Fruit fly (Drosophila melanogaster) whole organism, embryonic: ENCODE data around the gene Trmt6.
A peak's percentile ranks its signal among the peaks of the same experiment; 100 is the strongest.

Experiments
- B-H1 ChIP-seq: fragments of 200-800 bp; sonication (Bioruptor generic); IDR thresholded peaks from 3 replicates; pipeline ENCODE4 v1.3.6; 2022; ENCODE audit warnings: missing biosample characterization, missing genetic modification characterization
- CG1024 ChIP-seq: fragments of 200-800 bp; sonication (Bioruptor generic); IDR thresholded peaks from 2 replicates; pipeline ENCODE4 v1.3.6; 2022; ENCODE audit warnings: missing biosample characterization, missing genetic modification characterization
- CG10321 ChIP-seq: fragments of 200-800 bp; sonication (Bioruptor generic); IDR thresholded peaks from 2 replicates; pipeline ENCODE4 v1.3.6; 2022; ENCODE audit warnings: missing biosample characterization, missing genetic modification characterization
- CG11504 ChIP-seq: fragments of 200-800 bp; sonication (Bioruptor generic); optimal IDR thresholded peaks from 3 replicates; lab custom pipeline; 2019; ENCODE audit warnings: missing biosample characterization, mild to moderate bottlenecking, missing genetic modification characterization, moderate library complexity
- CG12071 ChIP-seq: fragments of 200-800 bp; sonication (Bioruptor generic); optimal IDR thresholded peaks from 3 replicates; lab custom pipeline; 2018; ENCODE audit warnings: missing biosample characterization, mild to moderate bottlenecking, missing genetic modification characterization
- CG12155 ChIP-seq: fragments of 200-800 bp; sonication (Bioruptor generic); optimal IDR thresholded peaks from 3 replicates; lab custom pipeline; 2016; ENCODE audit warnings: missing biosample characterization, missing genetic modification characterization
- CG13296 ChIP-seq: fragments of 200-800 bp; sonication (Bioruptor generic); optimal IDR thresholded peaks from 3 replicates; lab custom pipeline; 2018; ENCODE audit warnings: missing biosample characterization, mild to moderate bottlenecking, missing genetic modification characterization
- CG13775 ChIP-seq: fragments of 200-800 bp; sonication (Bioruptor generic); optimal IDR thresholded peaks from 3 replicates; lab custom pipeline; 2017; ENCODE audit warnings: missing biosample characterization, mild to moderate bottlenecking, missing genetic modification characterization
- CG17186 ChIP-seq: fragments of 200-800 bp; sonication (Bioruptor generic); optimal IDR thresholded peaks from 3 replicates; lab custom pipeline; 2017; ENCODE audit warnings: missing biosample characterization, missing genetic modification reagents, missing genetic modification characterization
- CG18011 ChIP-seq: fragments of 200-800 bp; sonication (Bioruptor generic); optimal IDR thresholded peaks from 2 replicates; lab custom pipeline; 2017; ENCODE audit warnings: missing biosample characterization, missing genetic modification characterization, mild to moderate bottlenecking, moderate library complexity, missing genotype
- CG31365 ChIP-seq: fragments of 200-800 bp; sonication (Bioruptor generic); optimal IDR thresholded peaks from 2 replicates; lab custom pipeline; 2018; ENCODE audit warnings: missing biosample characterization, mild to moderate bottlenecking, missing genetic modification characterization
- CG31441 ChIP-seq: fragments of 200-800 bp; sonication (Bioruptor generic); IDR thresholded peaks from 2 replicates; pipeline ENCODE4 v1.3.6; 2022; ENCODE audit warnings: missing biosample characterization, missing genetic modification characterization
- CG32772 ChIP-seq: fragments of 200-800 bp; sonication (Bioruptor generic); IDR thresholded peaks from 2 replicates; pipeline ENCODE4 v1.3.6; 2022; ENCODE audit warnings: missing biosample characterization, missing genetic modification characterization
- CG33557 ChIP-seq: fragments of 200-800 bp; sonication (Bioruptor generic); optimal IDR thresholded peaks from 2 replicates; lab custom pipeline; 2019; ENCODE audit warnings: missing biosample characterization, mild to moderate bottlenecking, missing genetic modification characterization, moderate library complexity
- CG4854 ChIP-seq: fragments of 200-800 bp; sonication (Bioruptor generic); optimal IDR thresholded peaks from 2 replicates; lab custom pipeline; 2016; ENCODE audit warnings: missing biosample characterization, missing genetic modification characterization, inconsistent platforms
- CG8388 ChIP-seq: fragments of 200-800 bp; sonication (Bioruptor generic); optimal IDR thresholded peaks from 2 replicates; lab custom pipeline; 2019; ENCODE audit warnings: missing biosample characterization, mild to moderate bottlenecking, missing genetic modification characterization, moderate library complexity
- CG9817 ChIP-seq: fragments of 200-800 bp; sonication (Bioruptor generic); optimal IDR thresholded peaks from 2 replicates; lab custom pipeline; 2018; ENCODE audit warnings: missing biosample characterization, mild to moderate bottlenecking, missing genetic modification characterization, moderate library complexity
- CrebB ChIP-seq: fragments of 200-800 bp; sonication (Bioruptor generic); optimal IDR thresholded peaks from 3 replicates; lab custom pipeline; 2018; ENCODE audit warnings: missing biosample characterization, mild to moderate bottlenecking, missing genetic modification characterization
- Dll ChIP-seq: fragments of 200-800 bp; sonication (Bioruptor generic); IDR thresholded peaks from 4 replicates; pipeline ENCODE4 v1.3.6; 2022; ENCODE audit warnings: missing biosample characterization, missing genetic modification characterization; ENCODE audit not compliant: partially characterized antibody
- Drgx ChIP-seq: fragments of 200-800 bp; sonication (Bioruptor generic); IDR thresholded peaks from 2 replicates; pipeline ENCODE4 v1.3.6; 2022; ENCODE audit warnings: missing biosample characterization, missing genetic modification characterization
- Fer1 ChIP-seq: fragments of 200-800 bp; sonication (Bioruptor generic); optimal IDR thresholded peaks from 2 replicates; lab custom pipeline; 2017; ENCODE audit warnings: missing biosample characterization, mild to moderate bottlenecking, missing genetic modification characterization
- HLHmδ ChIP-seq: fragments of 200-800 bp; sonication (Bioruptor generic); optimal IDR thresholded peaks from 2 replicates; lab custom pipeline; 2018; ENCODE audit warnings: missing biosample characterization, mild to moderate bottlenecking, missing genetic modification characterization, moderate library complexity
- Lim3 ChIP-seq: fragments of 200-800 bp; sonication (Bioruptor generic); IDR thresholded peaks from 2 replicates; pipeline ENCODE4 v1.3.6; 2022; ENCODE audit warnings: missing biosample characterization, missing genetic modification characterization
- Lpt ChIP-seq: fragments of >200 bp; optimal IDR thresholded peaks from 2 replicates; lab custom pipeline; 2018; ENCODE audit warnings: missing biosample characterization, missing genetic modification characterization
- NfI ChIP-seq: fragments of 200-800 bp; sonication (Bioruptor generic); optimal IDR thresholded peaks from 3 replicates; lab custom pipeline; 2018; ENCODE audit warnings: missing biosample characterization, mild to moderate bottlenecking, missing genetic modification characterization, moderate library complexity
- Ravus ChIP-seq: fragments of 200-800 bp; sonication (Bioruptor generic); IDR thresholded peaks from 2 replicates; pipeline ENCODE4 v1.3.6; 2022; ENCODE audit warnings: missing biosample characterization, missing genetic modification characterization
- Rfx ChIP-seq: fragments of 200-800 bp; sonication (Bioruptor generic); IDR thresholded peaks from 2 replicates; pipeline ENCODE4 v1.3.6; 2022; ENCODE audit warnings: missing biosample characterization, missing genetic modification characterization
- Side ChIP-seq: fragments of 200-800 bp; sonication (Bioruptor generic); optimal IDR thresholded peaks from 2 replicates; lab custom pipeline; 2016; ENCODE audit warnings: missing biosample characterization, missing genetic modification characterization
- Spps ChIP-seq: fragments of 200-800 bp; sonication (Bioruptor generic); optimal IDR thresholded peaks from 2 replicates; lab custom pipeline; 2018; ENCODE audit warnings: missing biosample characterization, mild to moderate bottlenecking, missing genetic modification characterization
- ato ChIP-seq: fragments of 200-800 bp; sonication (Bioruptor generic); IDR thresholded peaks from 2 replicates; pipeline ENCODE4 v1.3.6; 2022; ENCODE audit warnings: missing biosample characterization, missing genetic modification characterization; ENCODE audit not compliant: partially characterized antibody
- bab2 ChIP-seq: fragments of 200-800 bp; sonication (Bioruptor generic); optimal IDR thresholded peaks from 2 replicates; lab custom pipeline; 2016; ENCODE audit warnings: missing biosample characterization, missing genetic modification characterization
- bsh ChIP-seq, 2 experiments: fragments of 200-800 bp; sonication (Bioruptor generic); optimal IDR thresholded peaks; 2 replicates each; lab custom pipeline; 2017 to 2018; ENCODE audit warnings: mild to moderate bottlenecking in 2 of 2, missing biosample characterization in 2 of 2, missing genetic modification characterization in 2 of 2, moderate library complexity in 1 of 2
- croc ChIP-seq: fragments of 200-800 bp; sonication (Bioruptor generic); conservative IDR thresholded peaks from 3 replicates; pipeline ENCODE4 v1.3.6; 2022; ENCODE audit warnings: missing biosample characterization, missing genetic modification characterization
- crp ChIP-seq, 2 experiments: fragments of 200-800 bp; sonication (Bioruptor generic); optimal IDR thresholded peaks; 2 replicates in 1 of 2; 3 replicates in 1 of 2; lab custom pipeline; 2017; ENCODE audit warnings: missing biosample characterization in 2 of 2, missing genetic modification characterization in 2 of 2, mild to moderate bottlenecking in 1 of 2, moderate library complexity in 1 of 2
- dimm ChIP-seq: fragments of 200-800 bp; sonication (Bioruptor generic); IDR thresholded peaks from 2 replicates; pipeline ENCODE4 v1.3.6; 2022; ENCODE audit warnings: missing biosample characterization, missing genetic modification characterization
- fd96Cb ChIP-seq: fragments of 200-800 bp; sonication (Bioruptor generic); optimal IDR thresholded peaks from 2 replicates; lab custom pipeline; 2018; ENCODE audit warnings: missing biosample characterization, mild to moderate bottlenecking, missing genetic modification characterization, moderate library complexity
- her ChIP-seq: fragments of 200-800 bp; sonication (Bioruptor generic); optimal IDR thresholded peaks from 2 replicates; lab custom pipeline; 2016; ENCODE audit warnings: missing biosample characterization, missing genetic modification characterization
- jing ChIP-seq: fragments of 200-800 bp; sonication (Bioruptor generic); optimal IDR thresholded peaks from 2 replicates; lab custom pipeline; 2018; ENCODE audit warnings: missing biosample characterization, mild to moderate bottlenecking, missing genetic modification characterization
- luna ChIP-seq: fragments of 200-800 bp; sonication (Bioruptor generic); optimal IDR thresholded peaks from 2 replicates; lab custom pipeline; 2016; ENCODE audit warnings: missing biosample characterization, missing genetic modification characterization
- pros ChIP-seq: fragments of 200-800 bp; sonication (Bioruptor generic); optimal IDR thresholded peaks from 3 replicates; lab custom pipeline; 2019; ENCODE audit warnings: missing biosample characterization, mild to moderate bottlenecking, missing genetic modification characterization, moderate library complexity
- psq ChIP-seq: fragments of 200-800 bp; sonication (Bioruptor generic); optimal IDR thresholded peaks from 2 replicates; lab custom pipeline; 2017; ENCODE audit warnings: missing biosample characterization, missing genetic modification characterization
- row ChIP-seq: fragments of 200-800 bp; sonication (Bioruptor generic); IDR thresholded peaks from 3 replicates; pipeline ENCODE4 v1.3.6; 2022; ENCODE audit warnings: missing biosample characterization, missing genetic modification characterization
- sc ChIP-seq, 3 experiments: fragments of >200 bp in 2 of 3; fragments of 200-800 bp in 1 of 3; sonication (Bioruptor generic) in 1 of 3; optimal IDR thresholded peaks; 2 replicates in 2 of 3; 3 replicates in 1 of 3; lab custom pipeline; 2017; ENCODE audit warnings: mild to moderate bottlenecking in 1 of 3, missing biosample characterization in 1 of 3, missing genetic modification characterization in 1 of 3, missing genetic modification reagents in 1 of 3
- sim ChIP-seq: fragments of 200-800 bp; sonication (Bioruptor generic); IDR thresholded peaks from 2 replicates; pipeline ENCODE4 v1.3.6; 2022; ENCODE audit warnings: missing biosample characterization, missing genetic modification characterization
- slp2 ChIP-seq: fragments of 200-800 bp; sonication (Bioruptor generic); optimal IDR thresholded peaks from 2 replicates; lab custom pipeline; 2016; ENCODE audit warnings: missing biosample characterization, missing genetic modification characterization
- ssp ChIP-seq: fragments of 200-800 bp; sonication (Bioruptor generic); IDR thresholded peaks from 2 replicates; pipeline ENCODE4 v1.3.6; 2022; ENCODE audit warnings: missing biosample characterization, missing genetic modification characterization
- tll ChIP-seq, 2 experiments: fragments of 200-800 bp in 1 of 2; fragments of >200 bp in 1 of 2; sonication (Bioruptor generic) in 1 of 2; optimal IDR thresholded peaks; 2 replicates each; lab custom pipeline; 2017 to 2019; ENCODE audit warnings: missing biosample characterization in 2 of 2, missing genetic modification characterization in 2 of 2, mild to moderate bottlenecking in 1 of 2, moderate library complexity in 1 of 2
- tx ChIP-seq: fragments of 200-800 bp; sonication (Bioruptor generic); optimal IDR thresholded peaks from 2 replicates; lab custom pipeline; 2016; ENCODE audit warnings: missing biosample characterization, missing genetic modification characterization

Gene Trmt6

dm6 chr2L:6610683-6611373 is 48.7 kb upstream of the Trmt6 start, which contains the start of gene CG11050 (continued):
- TF ChIP-seq CG1024, result peak; percentile 72
- peak; percentile 70 for TF ChIP-seq NfI (GFP tag; lab: Kevin White, UChicago)
- TF ChIP-seq pros (GFP tag; lab: Kevin White, UChicago), result no peak
- TF ChIP-seq dimm (GFP tag; lab: Robert Waterston, UW), result no peak
- peak; percentile 60 for TF ChIP-seq CG13775 (GFP tag; lab: Kevin White, UChicago)
- peak; percentile 28 for TF ChIP-seq HLHmδ
- TF ChIP-seq slp2 (GFP tag; lab: Kevin White, UChicago), result peak; percentile 69
- TF ChIP-seq Ravus (GFP tag; lab: Robert Waterston, UW), result no peak; the same call in 1 of the 2 replicates
- peak; percentile 64 for TF ChIP-seq CrebB
- peak; percentile 50 for TF ChIP-seq fd96Cb (tag; lab: Kevin White, UChicago)
- peak; percentile 65 for TF ChIP-seq luna (GFP tag; lab: Kevin White, UChicago)
- TF ChIP-seq CG13296 (GFP tag; lab: Kevin White, UChicago), result peak; percentile 55
- peak; percentile 46 for TF ChIP-seq jing
- TF ChIP-seq Rfx (GFP tag; lab: Robert Waterston, UW), result peak; percentile 88
- TF ChIP-seq CG4854 (GFP tag; lab: Kevin White, UChicago), result peak; percentile 48
- TF ChIP-seq croc (GFP tag; lab: Robert Waterston, UW), result no peak
- peak; percentile 80 for TF ChIP-seq CG11504 (tag; lab: Kevin White, UChicago)
- peak in 1 of 2 experiments; percentile 72 for TF ChIP-seq tll (GFP tag; optimal IDR thresholded peaks at IDR 0.05; lab: Kevin White, UChicago)
- peak; percentile 66 for TF ChIP-seq Drgx (GFP tag; lab: Robert Waterston, UW)
- peak; percentile 74 for TF ChIP-seq row (GFP tag; lab: Robert Waterston, UW)
- no peak for TF ChIP-seq Lim3 (GFP tag; lab: Robert Waterston, UW)
- peak; percentile 63 for TF ChIP-seq CG17186 (GFP tag; lab: Kevin White, UChicago)
- peak; percentile 49; the same call in 1 of the 2 replicates for TF ChIP-seq sim
- TF ChIP-seq CG12155, result peak; percentile 73
- TF ChIP-seq ato, result peak; percentile 44; the same call in 1 of the 2 replicates
- TF ChIP-seq tx (GFP tag; lab: Kevin White, UChicago), result peak; percentile 84
- TF ChIP-seq Fer1 (GFP tag; lab: Kevin White, UChicago), result peak; percentile 85
- peak; percentile 63 for TF ChIP-seq CG9817 (tag; lab: Kevin White, UChicago)
- TF ChIP-seq CG31365 (tag; lab: Kevin White, UChicago), result peak; percentile 65
- peak; percentile 72 for TF ChIP-seq CG31441
- peak; percentile 69 for TF ChIP-seq CG8388 (GFP tag; lab: Kevin White, UChicago)
- peak; percentile 46; the same call in 1 of the 2 replicates for TF ChIP-seq CG32772 (GFP tag; lab: Robert Waterston, UW)
- peak; percentile 28 for TF ChIP-seq Spps
- TF ChIP-seq CG33557 (GFP tag; lab: Kevin White, UChicago), result peak; percentile 32
- peak; percentile 45; the same call in 2 of the 3 replicates for TF ChIP-seq B-H1 (GFP tag; lab: Robert Waterston, UW)
- peak; percentile 43 for TF ChIP-seq ssp (GFP tag; lab: Robert Waterston, UW)
- peak; percentile 48 for TF ChIP-seq psq (GFP tag; lab: Kevin White, UChicago)
- TF ChIP-seq Side, result peak; percentile 81
- TF ChIP-seq CG18011 (GFP tag; lab: Kevin White, UChicago), result peak; percentile 60
- TF ChIP-seq bab2, result peak; percentile 74
- peak; percentile 54 for TF ChIP-seq CG10321
- no peak for TF ChIP-seq Lpt (GFP tag; lab: Kevin White, UChicago)
- peak; percentile 0 to 75 for TF ChIP-seq bsh (GFP tag; optimal IDR thresholded peaks at IDR 0.05; lab: Kevin White, UChicago)
- TF ChIP-seq crp (GFP tag; optimal IDR thresholded peaks at IDR 0.05; lab: Kevin White, UChicago), result peak; percentile 99 to 100
- no peak for TF ChIP-seq sc (optimal IDR thresholded peaks at IDR 0.05; lab: Kevin White, UChicago)
- TF ChIP-seq sc (GFP tag; optimal IDR thresholded peaks at IDR 0.05; lab: Kevin White, UChicago), result no peak
- peak; percentile 90 for TF ChIP-seq her (GFP tag; lab: Kevin White, UChicago)
- TF ChIP-seq CG12071, result peak; percentile 80
- peak; percentile 69; the same call in 3 of the 4 replicates for TF ChIP-seq Dll (GFP tag; lab: Robert Waterston, UW)
